Worm (Caenorhabditis elegans) whole organism, L1 larva: ENCODE results near the gene K09C4.2.

Experiments used
- ceh-63 ChIP-seq: fragments of 200-800 bp; sonication (Bioruptor generic); optimal IDR thresholded peaks from 2 replicates; lab custom pipeline; 2018; ENCODE audit warnings: mild to moderate bottlenecking, missing genetic modification characterization, missing compliant biosample characterization
- ceh-8 ChIP-seq: fragments of 200-800 bp; sonication (Bioruptor generic); optimal IDR thresholded peaks from 2 replicates; lab custom pipeline; 2018; ENCODE audit warnings: mild to moderate bottlenecking, missing genetic modification characterization, moderate library complexity, missing compliant biosample characterization
- ceh-82 ChIP-seq, 3 experiments: fragments of 150-350 bp in 1 of 3; sonication (generic microtip) in 2 of 3; optimal IDR thresholded peaks; 2 replicates each; lab custom pipeline; 2014 to 2017; ENCODE audit warnings: missing biosample characterization in 3 of 3, missing genetic modification characterization in 3 of 3
- ceh-88 ChIP-seq: fragments of 200-800 bp; sonication (Bioruptor generic); IDR thresholded peaks from 2 replicates; pipeline ENCODE4 v1.3.6; 2022; ENCODE audit warnings: missing genetic modification characterization, missing compliant biosample characterization
- ces-1 ChIP-seq: fragments of 150-350 bp; optimal IDR thresholded peaks from 2 replicates; lab custom pipeline; 2014; ENCODE audit warnings: missing biosample characterization, missing genetic modification reagents, missing genetic modification characterization
- dpl-1 ChIP-seq, 3 experiments: fragments of 150-350 bp in 2 of 3; sonication (generic microtip) in 1 of 3; optimal IDR thresholded peaks; 2 replicates each; lab custom pipeline; 2014 to 2017; ENCODE audit warnings: missing biosample characterization in 3 of 3, missing genetic modification characterization in 3 of 3, missing genetic modification reagents in 3 of 3
- dsc-1 ChIP-seq: sonication (generic microtip); optimal IDR thresholded peaks from 2 replicates; lab custom pipeline; 2016; ENCODE audit warnings: mild to moderate bottlenecking, missing genetic modification characterization, missing compliant biosample characterization
- efl-1 ChIP-seq, 4 experiments: fragments of 150-350 bp; optimal IDR thresholded peaks in 3 of 4; peaks in 1 of 4; 1 replicate in 1 of 4; 2 replicates in 3 of 4; lab custom pipeline; 2014; ENCODE audit warnings: missing biosample characterization in 2 of 4, missing genetic modification characterization in 2 of 4, missing genetic modification reagents in 2 of 4
- elt-2 ChIP-seq: sonication (generic microtip); optimal IDR thresholded peaks from 2 replicates; lab custom pipeline; 2016; ENCODE audit warnings: missing genetic modification characterization, mild to moderate bottlenecking, inconsistent platforms, missing compliant biosample characterization, missing genetic modification reagents
- fkh-10 ChIP-seq: sonication (generic microtip); optimal IDR thresholded peaks from 2 replicates; lab custom pipeline; 2017; ENCODE audit warnings: missing biosample characterization, missing genetic modification reagents, missing genetic modification characterization
- fkh-4 ChIP-seq: sonication (generic microtip); optimal IDR thresholded peaks from 2 replicates; lab custom pipeline; 2016; ENCODE audit warnings: missing compliant biosample characterization, missing genetic modification characterization, borderline replicate concordance
- fkh-8 ChIP-seq: sonication (generic microtip); optimal IDR thresholded peaks from 2 replicates; lab custom pipeline; 2016; ENCODE audit warnings: mild to moderate bottlenecking, missing genetic modification characterization, missing compliant biosample characterization
- hlh-17 ChIP-seq: fragments of 200-800 bp; sonication (Bioruptor generic); optimal IDR thresholded peaks from 2 replicates; lab custom pipeline; 2018; ENCODE audit warnings: missing genetic modification characterization, mild to moderate bottlenecking, missing compliant biosample characterization, moderate library complexity, borderline replicate concordance
- hlh-4 ChIP-seq: sonication (generic microtip); optimal IDR thresholded peaks from 2 replicates; lab custom pipeline; 2016; ENCODE audit warnings: mild to moderate bottlenecking, missing genetic modification characterization, missing compliant biosample characterization
- hpl-2 ChIP-seq: fragments of 150-350 bp; optimal IDR thresholded peaks from 2 replicates; lab custom pipeline; 2014; ENCODE audit warnings: missing biosample characterization, missing genetic modification reagents, missing genetic modification characterization
- lin-13 ChIP-seq: fragments of 150-350 bp; optimal IDR thresholded peaks from 2 replicates; lab custom pipeline; 2014; ENCODE audit warnings: missing biosample characterization, missing genetic modification reagents, missing genetic modification characterization
- lin-14 ChIP-seq: fragments of 200-800 bp; sonication (Bioruptor generic); optimal IDR thresholded peaks from 2 replicates; lab custom pipeline; 2018; ENCODE audit warnings: mild to moderate bottlenecking, missing genetic modification characterization, moderate library complexity, missing compliant biosample characterization
- lin-15B ChIP-seq: fragments of 150-350 bp; sonication (generic microtip); optimal IDR thresholded peaks from 3 replicates; lab custom pipeline; 2014; ENCODE audit warnings: missing biosample characterization, missing genetic modification characterization
- lsy-2 ChIP-seq, 2 experiments: fragments of 150-350 bp; optimal IDR thresholded peaks; 2 replicates each; lab custom pipeline; 2014; ENCODE audit warnings: missing biosample characterization in 2 of 2, missing genetic modification characterization in 2 of 2
- mdl-1 ChIP-seq, 2 experiments: fragments of 150-350 bp; optimal IDR thresholded peaks; 2 replicates each; lab custom pipeline; 2014 to 2017; ENCODE audit warnings: missing biosample characterization in 2 of 2, missing genetic modification characterization in 2 of 2, inconsistent platforms in 1 of 2
- nhr-237 ChIP-seq: fragments of 150-350 bp; optimal IDR thresholded peaks from 2 replicates; lab custom pipeline; 2014; ENCODE audit warnings: missing biosample characterization, missing genetic modification characterization
- nhr-76 ChIP-seq: sonication (generic microtip); optimal IDR thresholded peaks from 2 replicates; lab custom pipeline; 2017; ENCODE audit warnings: missing biosample characterization, missing genetic modification characterization
- nhr-77 ChIP-seq: fragments of 150-350 bp; optimal IDR thresholded peaks from 2 replicates; lab custom pipeline; 2014; ENCODE audit warnings: missing biosample characterization, missing genetic modification characterization
- nhr-85 ChIP-seq: sonication (generic microtip); peaks from one replicate; lab custom pipeline; 2016; ENCODE audit warnings: missing genetic modification characterization, inconsistent platforms, missing compliant biosample characterization
- nhr-90 ChIP-seq: sonication (generic microtip); optimal IDR thresholded peaks from 2 replicates; lab custom pipeline; 2016; ENCODE audit warnings: mild to moderate bottlenecking, missing genetic modification characterization, missing compliant biosample characterization; ENCODE audit not compliant: poor library complexity
- sox-4 ChIP-seq: sonication (generic microtip); optimal IDR thresholded peaks from 2 replicates; lab custom pipeline; 2016; ENCODE audit warnings: missing genetic modification characterization, missing compliant biosample characterization
- sup-37 ChIP-seq: fragments of 200-800 bp; sonication (Bioruptor generic); optimal IDR thresholded peaks from 2 replicates; lab custom pipeline; 2018; ENCODE audit warnings: mild to moderate bottlenecking, missing genetic modification characterization, missing compliant biosample characterization
- swsn-7 ChIP-seq: sonication (generic microtip); optimal IDR thresholded peaks from 2 replicates; lab custom pipeline; 2016; ENCODE audit warnings: missing genetic modification characterization, missing compliant biosample characterization
- tbx-2 ChIP-seq: sonication (generic microtip); optimal IDR thresholded peaks from 2 replicates; lab custom pipeline; 2016; ENCODE audit warnings: missing genetic modification characterization, missing compliant biosample characterization
- tlp-1 ChIP-seq: fragments of 150-350 bp; optimal IDR thresholded peaks from 2 replicates; lab custom pipeline; 2014; ENCODE audit warnings: missing biosample characterization, missing genetic modification characterization
- unc-30 ChIP-seq: sonication (generic microtip); optimal IDR thresholded peaks from 2 replicates; lab custom pipeline; 2017; ENCODE audit warnings: missing biosample characterization, missing genetic modification characterization
- zag-1 ChIP-seq: fragments of 150-350 bp; optimal IDR thresholded peaks from 2 replicates; lab custom pipeline; 2014; ENCODE audit warnings: missing biosample characterization, missing genetic modification characterization
- zip-4 ChIP-seq: fragments of 200-800 bp; sonication (Bioruptor generic); optimal IDR thresholded peaks from 2 replicates; lab custom pipeline; 2018; ENCODE audit warnings: mild to moderate bottlenecking, missing genetic modification characterization, moderate library complexity, missing compliant biosample characterization

The K09C4.2 gene

DNA sequence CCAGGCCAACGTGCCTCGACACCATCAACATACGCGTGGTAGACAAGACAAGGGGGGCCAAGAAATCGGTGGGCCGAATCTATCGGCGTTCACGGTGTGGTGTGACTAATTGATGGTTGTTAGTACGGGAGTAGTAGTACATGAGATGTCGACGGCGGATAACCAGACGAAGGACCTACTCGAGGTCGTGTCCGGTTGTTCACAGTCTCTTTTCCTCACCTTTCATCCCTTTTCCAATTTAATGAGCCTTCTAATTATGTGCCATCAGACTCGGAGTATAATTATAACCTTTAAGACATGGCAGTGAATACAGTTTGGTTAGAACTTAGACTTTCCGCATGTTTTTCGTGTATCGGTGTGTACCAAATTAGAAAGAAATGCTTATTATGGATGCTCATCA lies 14.4 kb downstream of the K09C4.2 start:
- TF ChIP-seq tlp-1 (tag; lab: Kevin White, UChicago) (no peak), lin-15B (tag; lab: Kevin White, UChicago) (no peak), ceh-88 (GFP tag; lab: Robert Waterston, UW) (no peak), fkh-4 (tag; lab: Kevin White, UChicago) (no peak), mdl-1 (tag; optimal IDR thresholded peaks at IDR 0.05; lab: Kevin White, UChicago) (no peak), nhr-77 (tag; lab: Kevin White, UChicago) (no peak), zip-4 (GFP tag; lab: Kevin White, UChicago) (no peak), nhr-237 (tag; lab: Kevin White, UChicago) (no peak), dsc-1 (tag; lab: Kevin White, UChicago) (no peak), zag-1 (no peak), tbx-2 (no peak), nhr-90 (tag; lab: Kevin White, UChicago) (no peak), hlh-4 (tag; lab: Kevin White, UChicago) (no peak), unc-30 (tag; lab: Kevin White, UChicago) (no peak)

DNA sequence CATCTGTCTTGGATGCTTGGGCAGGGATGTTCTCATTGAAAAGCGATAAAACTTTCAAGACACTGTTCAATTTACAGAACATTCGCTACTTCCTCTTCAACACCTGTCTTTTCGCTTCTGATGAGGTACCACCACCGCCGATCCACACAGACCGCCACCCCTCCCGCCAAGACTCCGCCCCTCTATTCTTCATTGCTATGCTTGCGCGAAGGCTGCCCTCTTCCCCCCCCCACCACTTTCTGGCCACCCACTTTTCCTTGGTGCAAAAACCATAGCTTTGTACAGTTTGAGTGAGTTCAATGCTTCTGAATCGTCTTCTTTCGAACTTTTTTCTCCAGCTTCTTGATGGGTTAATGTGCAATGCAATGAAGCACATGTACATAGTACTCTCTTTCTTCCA lies 17.7 kb downstream of the K09C4.2 start:
- TF ChIP-seq nhr-85 (tag; lab: Kevin White, UChicago) (no peak), efl-1 (optimal IDR thresholded peaks at IDR 0.05; lab: Kevin White, UChicago) (no peak), efl-1 (GFP tag; optimal IDR thresholded peaks at IDR 0.05 in 1 of 2; lab: Kevin White, UChicago) (peak in 1 of 2 experiments; percentile 51)

DNA sequence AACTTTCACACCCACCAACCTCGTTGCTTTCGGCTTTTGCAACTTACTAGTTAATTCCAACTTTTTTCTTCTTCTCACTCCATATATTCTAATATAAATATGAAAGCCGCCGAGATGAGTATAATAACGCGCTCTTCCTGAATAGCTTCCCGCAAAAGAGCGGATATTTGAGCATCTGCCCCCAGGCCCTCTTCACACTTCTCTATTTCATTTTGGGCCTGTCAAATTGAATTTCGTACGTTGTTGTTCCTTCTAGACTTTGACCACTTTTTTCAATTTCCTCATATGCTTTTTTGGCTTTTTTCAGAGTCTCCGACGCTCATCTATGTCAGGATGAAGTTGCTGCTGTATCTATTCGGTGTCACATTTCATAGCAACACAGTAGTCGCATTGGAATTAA lies 18.7 kb downstream of the K09C4.2 start, which contains the start of gene ddr-2:
TSS of gene ddr-2 (plus strand) at position 301 of the 400 bp plus-strand sequence.
- TF ChIP-seq fkh-8 (tag; lab: Kevin White, UChicago) (no peak), swsn-7 (tag; lab: Kevin White, UChicago) (no peak)

DNA sequence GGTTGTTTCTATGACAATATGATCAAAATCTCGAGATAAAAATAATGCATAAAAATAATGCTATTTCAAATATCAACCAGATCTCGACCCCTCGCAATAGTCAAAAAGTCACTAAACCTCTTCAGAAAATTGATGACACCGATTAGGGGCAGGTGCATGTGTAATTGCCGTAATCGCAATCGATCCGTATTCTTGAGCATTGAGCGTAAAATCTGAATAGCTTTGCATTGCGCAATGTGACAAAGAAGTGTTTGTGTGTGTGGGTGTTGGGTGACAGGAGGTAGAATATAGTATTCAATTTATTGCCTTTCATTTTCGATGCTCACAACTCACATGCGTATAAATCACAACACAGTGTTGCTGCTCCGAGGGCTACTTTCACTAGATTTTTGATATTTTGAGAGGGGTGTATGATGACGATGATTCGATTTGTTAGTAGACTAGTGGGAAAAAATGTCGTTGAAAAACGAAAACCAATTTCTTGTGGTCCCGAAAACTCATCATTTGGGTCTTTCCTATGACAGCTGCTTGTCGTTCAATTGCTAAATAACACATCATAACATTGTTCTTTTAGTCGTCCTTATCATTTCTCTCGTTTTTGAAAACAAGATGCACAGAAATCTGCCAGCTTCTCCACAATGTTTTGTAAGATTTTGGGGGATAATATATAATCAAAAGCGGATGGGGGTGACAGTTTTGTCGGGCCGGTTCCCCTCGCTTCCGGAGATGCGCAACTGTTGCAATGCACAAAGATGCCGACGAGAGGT lies 19.8 kb downstream of the K09C4.2 start:
- TF ChIP-seq lin-14 (GFP tag; lab: Kevin White, UChicago), result no peak
- TF ChIP-seq efl-1 (optimal IDR thresholded peaks at IDR 0.05; lab: Kevin White, UChicago), result no peak
- peak in 1 of 2 experiments; percentile 7 for TF ChIP-seq efl-1 (GFP tag; optimal IDR thresholded peaks at IDR 0.05 in 1 of 2; lab: Kevin White, UChicago)
- TF ChIP-seq dsc-1 (tag; lab: Kevin White, UChicago), result no peak
- no peak for TF ChIP-seq ceh-82 (tag; optimal IDR thresholded peaks at IDR 0.05; lab: Kevin White, UChicago)
- no peak for TF ChIP-seq ceh-63 (GFP tag; lab: Kevin White, UChicago)
- no peak for TF ChIP-seq ces-1
- no peak for TF ChIP-seq elt-2 (tag; lab: Kevin White, UChicago)
- TF ChIP-seq hlh-17 (GFP tag; lab: Kevin White, UChicago), result no peak
- TF ChIP-seq hlh-4 (tag; lab: Kevin White, UChicago), result no peak
- TF ChIP-seq, all 84 proteins: peak for 1

DNA sequence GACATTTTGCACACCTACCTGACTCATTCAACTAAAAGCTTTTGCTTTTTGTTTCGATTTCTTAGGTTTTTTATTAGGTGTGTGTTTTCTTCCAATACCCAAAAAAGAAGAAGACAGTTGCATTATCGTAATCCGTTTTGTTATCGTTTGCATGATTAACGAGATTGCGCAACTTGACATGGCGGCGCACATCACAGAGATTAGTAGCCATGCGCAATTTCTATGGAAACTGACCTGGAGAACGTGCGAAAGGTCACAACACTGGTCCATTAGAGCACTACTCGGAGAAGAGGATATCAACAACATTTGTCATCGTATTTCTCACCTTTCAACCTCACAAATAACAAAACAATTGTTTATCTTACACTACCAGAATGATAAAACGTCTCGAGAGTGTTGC lies 20.5 kb downstream of the K09C4.2 start:
- TF ChIP-seq swsn-7 (tag; lab: Kevin White, UChicago) (no peak), ceh-8 (GFP tag; lab: Kevin White, UChicago) (no peak), efl-1 (optimal IDR thresholded peaks at IDR 0.05; lab: Kevin White, UChicago) (no peak), efl-1 (GFP tag; optimal IDR thresholded peaks at IDR 0.05 in 1 of 2; lab: Kevin White, UChicago) (peak in 1 of 2 experiments; percentile 49), dpl-1 (GFP tag; optimal IDR thresholded peaks at IDR 0.05; lab: Kevin White, UChicago) (no peak)

DNA sequence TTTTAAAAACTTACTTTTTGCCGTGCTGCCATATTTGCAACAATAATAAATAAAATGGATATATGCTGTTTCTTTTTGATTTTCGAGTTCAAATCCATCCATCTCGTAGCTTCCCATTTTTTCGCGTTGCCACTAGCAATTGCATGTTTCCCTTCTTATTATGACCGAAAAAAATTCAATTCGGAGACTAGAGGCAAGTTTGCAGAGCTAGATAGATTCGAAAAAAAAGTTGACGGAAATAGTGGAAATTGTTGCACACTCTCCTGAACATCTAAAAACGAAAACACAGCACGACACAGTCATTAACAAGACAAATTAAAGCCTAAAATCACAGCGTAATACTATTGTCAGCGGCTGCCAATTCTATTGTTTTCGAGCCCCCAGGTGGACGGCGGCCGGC lies 29.9 kb downstream of the K09C4.2 start, which contains the start of gene F11D5.6:
TSS of gene F11D5.6 (minus strand) at position 101 of the 400 bp plus-strand sequence.
- TF ChIP-seq sox-4, result no peak
- TF ChIP-seq nhr-76 (tag; lab: Kevin White, UChicago), result no peak
- TF ChIP-seq lin-13 (GFP tag; lab: Kevin White, UChicago), result no peak
- no peak for TF ChIP-seq fkh-10 (GFP tag; lab: Kevin White, UChicago)
- no peak for TF ChIP-seq lsy-2 (tag; optimal IDR thresholded peaks at IDR 0.05; lab: Kevin White, UChicago)
- no peak for TF ChIP-seq ces-1
- no peak for TF ChIP-seq hpl-2
- TF ChIP-seq mdl-1 (tag; optimal IDR thresholded peaks at IDR 0.05; lab: Kevin White, UChicago), result no peak
- no peak for TF ChIP-seq sup-37 (GFP tag; lab: Kevin White, UChicago)
- TF ChIP-seq, all 84 proteins: peak for 0
